Fruit fly (Drosophila melanogaster) whole organism, embryonic: Measurements from ENCODE around the gene meep.

Experiments used
- CG14441 ChIP-seq: fragments of 200-800 bp; sonication (Bioruptor generic); IDR thresholded peaks from 2 replicates; pipeline ENCODE4 v1.3.6; 2022; ENCODE audit warnings: missing biosample characterization, missing genetic modification characterization
- Kr ChIP-seq: fragments of 200-800 bp; sonication (Bioruptor generic); optimal IDR thresholded peaks from 2 replicates; lab custom pipeline; 2017; ENCODE audit warnings: missing biosample characterization, mild to moderate bottlenecking, missing genetic modification characterization
- Spps ChIP-seq: fragments of 200-800 bp; sonication (Bioruptor generic); optimal IDR thresholded peaks from 2 replicates; lab custom pipeline; 2018; ENCODE audit warnings: missing biosample characterization, mild to moderate bottlenecking, missing genetic modification characterization
- fd96Cb ChIP-seq: fragments of 200-800 bp; sonication (Bioruptor generic); optimal IDR thresholded peaks from 2 replicates; lab custom pipeline; 2018; ENCODE audit warnings: missing biosample characterization, mild to moderate bottlenecking, missing genetic modification characterization, moderate library complexity

DNA sequence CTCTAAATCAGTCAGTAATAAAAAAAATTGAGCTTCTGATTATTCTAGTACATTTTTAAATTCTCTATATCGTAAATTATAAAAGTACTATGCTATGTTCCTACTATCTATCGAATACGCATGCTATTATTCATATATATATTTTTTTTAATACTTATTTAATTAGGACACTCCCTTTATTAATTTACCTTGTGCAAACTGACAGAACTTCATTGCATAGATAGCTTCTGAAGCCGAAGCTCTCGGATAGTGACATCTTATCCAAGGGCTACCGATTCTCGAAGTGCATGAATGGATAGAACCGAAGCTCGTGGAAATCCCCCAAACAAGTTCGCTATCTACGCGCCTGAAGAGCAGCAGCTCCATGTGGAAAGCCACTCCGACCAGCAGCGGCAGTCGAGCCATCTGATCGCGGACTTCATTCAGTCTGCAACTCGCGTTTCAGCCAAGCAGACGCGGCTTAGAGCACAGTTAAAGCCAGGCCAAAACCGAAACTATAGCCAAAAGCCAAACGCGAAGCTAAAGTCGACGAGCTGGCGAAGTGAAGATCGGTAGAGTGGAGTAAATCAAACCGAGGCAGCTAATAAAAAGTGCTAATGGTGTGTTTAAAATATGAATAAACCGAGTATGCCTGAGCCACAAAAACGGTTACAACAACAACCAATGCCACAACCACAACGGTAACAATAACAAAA lies 2.3 kb downstream of the meep start, which contains the start of gene mwh:
- TF ChIP-seq Kr (no peak), fd96Cb (tag; lab: Kevin White, UChicago) (no peak), Spps (tag; lab: Kevin White, UChicago) (no peak), CG14441 (GFP tag; lab: Robert Waterston, UW) (no peak)
